ENCODE assay signal across 2 fruit fly cellular contexts in genomic region chr2L:3572529-3573171, dm6.
A peak's percentile ranks its signal among the peaks of the same experiment; 100 is the strongest.
TF ChIP-seq lines count a peak whose summit lies in the region.

No protein-coding gene starts in this region.

- TF ChIP-seq CTCF in whole organism, embryonic (GFP tag; optimal IDR thresholded peaks at IDR 0.05; lab: Kevin White, UChicago), result no peak

TF ChIP-seq in whole organism, adult, 20 proteins besides CTCF, POLR2A, EP300 and RAD21:
- no peak for TF ChIP-seq ovo (GFP tag; optimal IDR thresholded peaks at IDR 0.05; lab: Kevin White, UChicago)
- peak; percentile 70 for TF ChIP-seq kay (GFP tag; lab: Kevin White, UChicago; ENCODE audit: borderline replicate concordance)

TF ChIP-seq in whole organism, embryonic, 481 proteins besides CTCF, POLR2A, EP300 and RAD21:
- peak in 1 of 2 experiments; percentile 66 for TF ChIP-seq Pdp1 (GFP tag; optimal IDR thresholded peaks at IDR 0.05; lab: Kevin White, UChicago)
- TF ChIP-seq CG6654 (GFP tag; optimal IDR thresholded peaks at IDR 0.05; lab: Kevin White, UChicago), result no peak
- TF ChIP-seq CG7987 (GFP tag; optimal IDR thresholded peaks at IDR 0.05; lab: Kevin White, UChicago), result peak; percentile 32
- TF ChIP-seq MBD-R2 (GFP tag; IDR thresholded peaks at IDR 0.05; lab: Robert Waterston, UW), result no peak
- no peak for TF ChIP-seq H2.0 (GFP tag; IDR thresholded peaks at IDR 0.05; lab: Robert Waterston, UW)
- no peak for TF ChIP-seq CG10565 (GFP tag; optimal IDR thresholded peaks at IDR 0.05; lab: Kevin White, UChicago)
- no peak for TF ChIP-seq Doc2 (GFP tag; IDR thresholded peaks at IDR 0.05; lab: Robert Waterston, UW)
- TF ChIP-seq lilli (GFP tag; optimal IDR thresholded peaks at IDR 0.05; lab: Kevin White, UChicago), result no peak
- peak; percentile 46 for TF ChIP-seq exex (tag; optimal IDR thresholded peaks at IDR 0.05; lab: Kevin White, UChicago)
- TF ChIP-seq sd (tag; optimal IDR thresholded peaks at IDR 0.05; lab: Kevin White, UChicago), result peak; percentile 66
- peak; percentile 5 for TF ChIP-seq grau (tag; optimal IDR thresholded peaks at IDR 0.05; lab: Kevin White, UChicago)
- TF ChIP-seq CG6765 (GFP tag; optimal IDR thresholded peaks at IDR 0.05; lab: Kevin White, UChicago), result no peak
- TF ChIP-seq CoRest (tag; optimal IDR thresholded peaks at IDR 0.05; lab: Kevin White, UChicago), result no peak
- TF ChIP-seq sens (GFP tag; lab: Kevin White, UChicago), result peak; percentile 69
- TF ChIP-seq eve (GFP tag; optimal IDR thresholded peaks at IDR 0.05; lab: Kevin White, UChicago), result peak in 1 of 2 experiments; percentile 60
- no peak for TF ChIP-seq CG4617 (GFP tag; optimal IDR thresholded peaks at IDR 0.05; lab: Kevin White, UChicago; ENCODE audit: borderline replicate concordance)
- no peak for TF ChIP-seq CG8290 (GFP tag; optimal IDR thresholded peaks at IDR 0.05; lab: Kevin White, UChicago)
- peak in 1 of 2 experiments; percentile 20 for TF ChIP-seq CG8290 (tag; optimal IDR thresholded peaks at IDR 0.05; lab: Kevin White, UChicago)
- 0 out of 3 replicates have a peak, but pooled peaks have one; percentile 28 for TF ChIP-seq otp (GFP tag; IDR thresholded peaks at IDR 0.05; lab: Robert Waterston, UW)
- TF ChIP-seq Doc3 (GFP tag; IDR thresholded peaks at IDR 0.05; lab: Robert Waterston, UW; ENCODE audit: partially characterized antibody), result no peak
- peak; percentile 3 for TF ChIP-seq odd (GFP tag; optimal IDR thresholded peaks at IDR 0.05; lab: Kevin White, UChicago)
- no peak for TF ChIP-seq CG12071 (GFP tag; optimal IDR thresholded peaks at IDR 0.05; lab: Kevin White, UChicago)
- 0 out of 3 replicates have a peak, but pooled peaks have one; percentile 7 for TF ChIP-seq CG2199 (GFP tag; IDR thresholded peaks at IDR 0.05; lab: Robert Waterston, UW)
- TF ChIP-seq mirr (GFP tag; optimal IDR thresholded peaks at IDR 0.05; lab: Kevin White, UChicago), result peak; percentile 33
- no peak for TF ChIP-seq CG5245 (GFP tag; optimal IDR thresholded peaks at IDR 0.05; lab: Kevin White, UChicago)
- TF ChIP-seq az2 (GFP tag; optimal IDR thresholded peaks at IDR 0.05; lab: Kevin White, UChicago), result no peak
- TF ChIP-seq Vsx1 (GFP tag; optimal IDR thresholded peaks at IDR 0.05; lab: Kevin White, UChicago), result no peak
- no peak for TF ChIP-seq mld (GFP tag; IDR thresholded peaks at IDR 0.05; lab: Robert Waterston, UW; ENCODE audit: partially characterized antibody)
- peak; percentile 36 for TF ChIP-seq CG17359 (tag; optimal IDR thresholded peaks at IDR 0.05; lab: Kevin White, UChicago)
- no peak for TF ChIP-seq Nf-YB (GFP tag; optimal IDR thresholded peaks at IDR 0.05; lab: Kevin White, UChicago)
- peak; percentile 2 for TF ChIP-seq PHDP (tag; optimal IDR thresholded peaks at IDR 0.05; lab: Kevin White, UChicago)
- TF ChIP-seq salm (tag; optimal IDR thresholded peaks at IDR 0.05; lab: Kevin White, UChicago), result peak; percentile 16
- no peak for TF ChIP-seq pan (optimal IDR thresholded peaks at IDR 0.05; lab: Kevin White, UChicago)
- TF ChIP-seq pan (GFP tag; optimal IDR thresholded peaks at IDR 0.05 in 1 of 2, IDR thresholded peaks at IDR 0.05 in 1 of 2), result peak in 1 of 2 experiments; percentile 61
- peak; percentile 29 for TF ChIP-seq CG17568 (GFP tag; optimal IDR thresholded peaks at IDR 0.05; lab: Kevin White, UChicago)
- peak; percentile 40 for TF ChIP-seq CG32772 (GFP tag; IDR thresholded peaks at IDR 0.05; lab: Robert Waterston, UW)
- no peak for TF ChIP-seq chif (GFP tag; optimal IDR thresholded peaks at IDR 0.05; lab: Kevin White, UChicago)
- TF ChIP-seq z (GFP tag; IDR thresholded peaks at IDR 0.05; lab: Robert Waterston, UW), result peak; percentile 56; the same call in 1 of the 3 replicates
- no peak for TF ChIP-seq lbe (GFP tag; optimal IDR thresholded peaks at IDR 0.05; lab: Kevin White, UChicago)
- peak; percentile 10 for TF ChIP-seq CG1603 (tag; optimal IDR thresholded peaks at IDR 0.05; lab: Kevin White, UChicago)
- TF ChIP-seq Hsf (GFP tag; optimal IDR thresholded peaks at IDR 0.05; lab: Kevin White, UChicago), result no peak
- TF ChIP-seq dpn (GFP tag; optimal IDR thresholded peaks at IDR 0.05; lab: Kevin White, UChicago), result no peak
- TF ChIP-seq CG8281 (tag; optimal IDR thresholded peaks at IDR 0.05; lab: Kevin White, UChicago), result peak; percentile 82
- no peak for TF ChIP-seq CG4820 (GFP tag; optimal IDR thresholded peaks at IDR 0.05; lab: Kevin White, UChicago)
- TF ChIP-seq Med (GFP tag; lab: Kevin White, UChicago), result peak; percentile 66
- no peak for TF ChIP-seq pros (GFP tag; optimal IDR thresholded peaks at IDR 0.05; lab: Kevin White, UChicago)

Comparison
In these comparisons a context has a peak if more than half of its experiments do, and no peak if none do; other contexts are left out.
1. Of the 1 proteins assayed by ChIP-seq in both whole organism, embryonic and whole organism, adult: peak only in whole organism, embryonic: none; only in whole organism, adult: kay; in both: none; in neither: 0.